Fruit fly (Drosophila melanogaster) whole organism, embryonic: ENCODE measurements around the gene CG34398.

ENCODE experiments used
- CG12299 ChIP-seq: fragments of 200-800 bp; sonication (Bioruptor generic); optimal IDR thresholded peaks from 2 replicates; lab custom pipeline; 2018; ENCODE audit warnings: missing biosample characterization, mild to moderate bottlenecking, missing genetic modification characterization
- CG12391 ChIP-seq: fragments of 200-800 bp; sonication (Bioruptor generic); optimal IDR thresholded peaks from 3 replicates; lab custom pipeline; 2018; ENCODE audit warnings: missing biosample characterization, mild to moderate bottlenecking, missing genetic modification characterization, moderate library complexity
- CG13775 ChIP-seq: fragments of 200-800 bp; sonication (Bioruptor generic); optimal IDR thresholded peaks from 3 replicates; lab custom pipeline; 2017; ENCODE audit warnings: missing biosample characterization, mild to moderate bottlenecking, missing genetic modification characterization
- CG14050 ChIP-seq: fragments of 200-800 bp; sonication (Bioruptor generic); IDR thresholded peaks from 3 replicates; pipeline ENCODE4 v1.3.6; 2022; ENCODE audit warnings: missing biosample characterization, missing genetic modification characterization
- CG14710 ChIP-seq: fragments of 200-800 bp; sonication (Bioruptor generic); optimal IDR thresholded peaks from 3 replicates; lab custom pipeline; 2019; ENCODE audit warnings: missing biosample characterization, mild to moderate bottlenecking, missing genetic modification characterization, moderate library complexity
- CG14860 ChIP-seq: fragments of 200-800 bp; sonication (Bioruptor generic); IDR thresholded peaks from 3 replicates; pipeline ENCODE4 v1.3.6; 2022; ENCODE audit warnings: missing biosample characterization, missing genetic modification characterization; ENCODE audit not compliant: partially characterized antibody
- CG17359 ChIP-seq: fragments of 200-800 bp; sonication (Bioruptor generic); optimal IDR thresholded peaks from 3 replicates; lab custom pipeline; 2018; ENCODE audit warnings: missing biosample characterization, mild to moderate bottlenecking, missing genetic modification characterization, moderate library complexity
- CG17612 ChIP-seq: fragments of 200-800 bp; sonication (Bioruptor generic); IDR thresholded peaks from 2 replicates; pipeline ENCODE4 v1.3.6; 2022; ENCODE audit warnings: missing biosample characterization, missing genetic modification characterization
- CG18764 ChIP-seq: fragments of 200-800 bp; sonication (Bioruptor generic); optimal IDR thresholded peaks from 3 replicates; lab custom pipeline; 2016; ENCODE audit warnings: missing biosample characterization, missing genetic modification characterization
- CG2875 ChIP-seq: fragments of 200-800 bp; sonication (Bioruptor generic); optimal IDR thresholded peaks from 2 replicates; lab custom pipeline; 2017; ENCODE audit warnings: missing biosample characterization, mild to moderate bottlenecking, missing genetic modification characterization, missing genetic modification reagents
- CG3995 ChIP-seq: fragments of 200-800 bp; sonication (Bioruptor generic); optimal IDR thresholded peaks from 3 replicates; lab custom pipeline; 2016; ENCODE audit warnings: missing biosample characterization, missing genetic modification characterization
- CG4328 ChIP-seq: fragments of 200-800 bp; sonication (Bioruptor generic); optimal IDR thresholded peaks from 3 replicates; lab custom pipeline; 2017; ENCODE audit warnings: missing biosample characterization, missing genetic modification reagents, missing genetic modification characterization
- CG4730 ChIP-seq: fragments of 200-800 bp; sonication (Bioruptor generic); IDR thresholded peaks from 2 replicates; pipeline ENCODE4 v1.3.6; 2022; ENCODE audit warnings: missing biosample characterization, missing genetic modification characterization
- CG5180 ChIP-seq: fragments of 200-800 bp; sonication (Bioruptor generic); optimal IDR thresholded peaks from 3 replicates; lab custom pipeline; 2017; ENCODE audit warnings: missing biosample characterization, missing genetic modification characterization, mild to moderate bottlenecking, moderate library complexity, missing genetic modification reagents
- CG7357 ChIP-seq: fragments of 200-800 bp; sonication (Bioruptor generic); IDR thresholded peaks from 3 replicates; pipeline ENCODE4 v1.3.6; 2022; ENCODE audit warnings: missing biosample characterization, missing genetic modification characterization
- CG7928 ChIP-seq: fragments of 200-800 bp; sonication (Bioruptor generic); optimal IDR thresholded peaks from 2 replicates; lab custom pipeline; 2017; ENCODE audit warnings: missing biosample characterization, mild to moderate bottlenecking, missing genetic modification characterization
- CG8281 ChIP-seq: fragments of 200-800 bp; sonication (Bioruptor generic); optimal IDR thresholded peaks from 2 replicates; lab custom pipeline; 2018; ENCODE audit warnings: missing biosample characterization, mild to moderate bottlenecking, missing genetic modification characterization, moderate library complexity
- CG8359 ChIP-seq: fragments of 200-800 bp; sonication (Bioruptor generic); optimal IDR thresholded peaks from 2 replicates; lab custom pipeline; 2017; ENCODE audit warnings: missing biosample characterization, mild to moderate bottlenecking, missing genetic modification characterization, borderline replicate concordance
- CG9215 ChIP-seq: fragments of 200-800 bp; sonication (Bioruptor generic); IDR thresholded peaks from 2 replicates; pipeline ENCODE4 v1.3.6; 2022; ENCODE audit warnings: missing biosample characterization, missing genetic modification characterization
- Dip2 ChIP-seq: fragments of 200-800 bp; sonication (Bioruptor generic); IDR thresholded peaks from 2 replicates; pipeline ENCODE4 v1.3.6; 2022; ENCODE audit warnings: missing biosample characterization, missing genetic modification characterization
- Dp ChIP-seq: fragments of 200-800 bp; sonication (Bioruptor generic); optimal IDR thresholded peaks from 2 replicates; lab custom pipeline; 2018; ENCODE audit warnings: missing biosample characterization, mild to moderate bottlenecking, missing genetic modification characterization, moderate library complexity
- Fer2 ChIP-seq: fragments of 200-800 bp; sonication (Bioruptor generic); optimal IDR thresholded peaks from 2 replicates; lab custom pipeline; 2018; ENCODE audit warnings: missing biosample characterization, mild to moderate bottlenecking, missing genetic modification characterization, moderate library complexity
- Hmx ChIP-seq: fragments of 200-800 bp; sonication (Bioruptor generic); optimal IDR thresholded peaks from 2 replicates; lab custom pipeline; 2016; ENCODE audit warnings: missing biosample characterization, missing genetic modification characterization
- MTF-1 ChIP-seq: fragments of 200-800 bp; sonication (Bioruptor generic); optimal IDR thresholded peaks from 2 replicates; lab custom pipeline; 2018; ENCODE audit warnings: missing biosample characterization, mild to moderate bottlenecking, missing genetic modification characterization, borderline replicate concordance
- NFAT ChIP-seq: fragments of 200-800 bp; sonication (Bioruptor generic); IDR thresholded peaks from 2 replicates; pipeline ENCODE4 v1.3.6; 2022; ENCODE audit warnings: missing biosample characterization, missing genetic modification characterization
- NK7.1 ChIP-seq: fragments of 200-800 bp; sonication (Bioruptor generic); optimal IDR thresholded peaks from 3 replicates; lab custom pipeline; 2016; ENCODE audit warnings: missing biosample characterization, missing genetic modification characterization
- PHDP ChIP-seq: fragments of 200-800 bp; sonication (Bioruptor generic); optimal IDR thresholded peaks from 3 replicates; lab custom pipeline; 2018; ENCODE audit warnings: missing biosample characterization, mild to moderate bottlenecking, missing genetic modification characterization, moderate library complexity
- Ptx1 ChIP-seq: fragments of 200-800 bp; sonication (Bioruptor generic); IDR thresholded peaks from 2 replicates; pipeline ENCODE4 v1.3.6; 2022; ENCODE audit warnings: missing biosample characterization, missing genetic modification characterization
- Sox102F ChIP-seq: fragments of 200-800 bp; sonication (Bioruptor generic); optimal IDR thresholded peaks from 2 replicates; lab custom pipeline; 2018; ENCODE audit warnings: missing biosample characterization, mild to moderate bottlenecking, missing genetic modification characterization, moderate library complexity
- Ssrp ChIP-seq: fragments of 200-800 bp; sonication (Bioruptor generic); optimal IDR thresholded peaks from 2 replicates; lab custom pipeline; 2018; ENCODE audit warnings: missing biosample characterization, mild to moderate bottlenecking, missing genetic modification characterization, moderate library complexity
- Vsx1 ChIP-seq: fragments of 200-800 bp; sonication (Bioruptor generic); optimal IDR thresholded peaks from 2 replicates; lab custom pipeline; 2017; ENCODE audit warnings: missing biosample characterization, mild to moderate bottlenecking, missing genetic modification characterization, missing genetic modification reagents
- amos ChIP-seq: fragments of 200-800 bp; sonication (Bioruptor generic); IDR thresholded peaks from 2 replicates; pipeline ENCODE4 v1.3.6; 2022; ENCODE audit warnings: missing biosample characterization, missing genetic modification characterization; ENCODE audit not compliant: partially characterized antibody
- aop ChIP-seq: fragments of 200-800 bp; sonication (Bioruptor generic); IDR thresholded peaks from 2 replicates; pipeline ENCODE4 v1.3.6; 2022; ENCODE audit warnings: missing biosample characterization, missing genetic modification characterization
- bowl ChIP-seq: fragments of 200-800 bp; sonication (Bioruptor generic); IDR thresholded peaks from 2 replicates; pipeline ENCODE4 v1.3.6; 2022; ENCODE audit warnings: missing biosample characterization, missing genetic modification characterization
- cas ChIP-seq: fragments of 200-800 bp; sonication (Bioruptor generic); IDR thresholded peaks from 2 replicates; pipeline ENCODE4 v1.3.6; 2022; ENCODE audit warnings: missing biosample characterization, missing genetic modification characterization
- cg ChIP-seq: fragments of 200-800 bp; sonication (Bioruptor generic); optimal IDR thresholded peaks from 3 replicates; lab custom pipeline; 2019; ENCODE audit warnings: missing biosample characterization, mild to moderate bottlenecking, missing genetic modification characterization, moderate library complexity
- dysf ChIP-seq: fragments of 200-800 bp; sonication (Bioruptor generic); IDR thresholded peaks from 3 replicates; pipeline ENCODE4 v1.3.6; 2022; ENCODE audit warnings: missing biosample characterization, missing genetic modification characterization
- en ChIP-seq: fragments of 200-800 bp; sonication (Bioruptor generic); optimal IDR thresholded peaks from 2 replicates; lab custom pipeline; 2016; ENCODE audit warnings: missing biosample characterization, missing genetic modification characterization
- gce ChIP-seq: fragments of 200-800 bp; sonication (Bioruptor generic); IDR thresholded peaks from 3 replicates; pipeline ENCODE4 v1.3.6; 2022; ENCODE audit warnings: missing biosample characterization, missing genetic modification characterization
- gfzf ChIP-seq: fragments of 200-800 bp; sonication (Bioruptor generic); optimal IDR thresholded peaks from 2 replicates; lab custom pipeline; 2016; ENCODE audit warnings: missing biosample characterization, mild to moderate bottlenecking, missing genetic modification characterization, moderate library complexity
- ham ChIP-seq: fragments of 200-800 bp; sonication (Bioruptor generic); IDR thresholded peaks from 2 replicates; pipeline ENCODE4 v1.3.6; 2022; ENCODE audit warnings: missing biosample characterization, missing genetic modification characterization
- phol ChIP-seq: fragments of 200-800 bp; sonication (Bioruptor generic); optimal IDR thresholded peaks from 3 replicates; lab custom pipeline; 2018; ENCODE audit warnings: missing biosample characterization, mild to moderate bottlenecking, missing genetic modification characterization, moderate library complexity
- sc ChIP-seq, 3 experiments: fragments of >200 bp in 2 of 3; fragments of 200-800 bp in 1 of 3; sonication (Bioruptor generic) in 1 of 3; optimal IDR thresholded peaks; 2 replicates in 2 of 3; 3 replicates in 1 of 3; lab custom pipeline; 2017; ENCODE audit warnings: mild to moderate bottlenecking in 1 of 3, missing biosample characterization in 1 of 3, missing genetic modification characterization in 1 of 3, missing genetic modification reagents in 1 of 3
- schlank ChIP-seq: fragments of 200-800 bp; sonication (Bioruptor generic); optimal IDR thresholded peaks from 2 replicates; lab custom pipeline; 2018; ENCODE audit warnings: missing biosample characterization, mild to moderate bottlenecking, missing genetic modification characterization
- sd ChIP-seq: fragments of 200-800 bp; sonication (Bioruptor generic); optimal IDR thresholded peaks from 3 replicates; lab custom pipeline; 2018; ENCODE audit warnings: missing biosample characterization, mild to moderate bottlenecking, missing genetic modification characterization, moderate library complexity
- sob ChIP-seq: fragments of 200-800 bp; sonication (Bioruptor generic); IDR thresholded peaks from 2 replicates; pipeline ENCODE4 v1.3.6; 2022; ENCODE audit warnings: missing biosample characterization, missing genetic modification characterization
- unc-4 ChIP-seq: fragments of 200-800 bp; sonication (Bioruptor generic); IDR thresholded peaks from 2 replicates; pipeline ENCODE4 v1.3.6; 2022; ENCODE audit warnings: missing biosample characterization, missing genetic modification characterization; ENCODE audit not compliant: partially characterized antibody
- wor ChIP-seq: fragments of 200-800 bp; sonication (Bioruptor generic); IDR thresholded peaks from 2 replicates; pipeline ENCODE4 v1.3.6; 2022; ENCODE audit warnings: missing biosample characterization, missing genetic modification characterization
- zen2 ChIP-seq: fragments of 200-800 bp; sonication (Bioruptor generic); IDR thresholded peaks from 3 replicates; pipeline ENCODE4 v1.3.6; 2022; ENCODE audit warnings: missing biosample characterization, missing genetic modification characterization; ENCODE audit not compliant: partially characterized antibody

The CG34398 gene

DNA sequence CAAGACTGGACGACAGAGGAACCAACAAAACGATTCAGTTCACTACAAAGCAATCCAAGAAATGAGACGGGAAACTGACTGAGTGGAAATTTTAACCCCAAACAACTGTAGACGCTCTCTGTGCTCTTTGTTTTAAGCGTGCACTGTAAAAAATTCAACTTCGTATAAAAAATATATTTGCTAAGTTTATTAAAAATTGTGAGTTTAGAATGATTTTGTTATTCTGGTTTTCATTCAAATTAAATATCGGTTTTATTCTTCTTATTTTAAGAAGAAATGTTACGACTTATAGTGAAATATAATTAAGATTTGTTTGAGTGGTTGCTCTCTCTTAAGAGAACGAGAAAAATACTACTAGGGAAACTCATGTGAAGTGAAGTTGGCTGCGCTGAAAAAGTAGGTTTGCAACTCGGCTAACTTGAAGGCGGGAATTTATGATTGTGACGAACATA, 59.5 kb downstream of the CG34398 start (continued):
- TF ChIP-seq MTF-1 (GFP tag; lab: Kevin White, UChicago) (peak; percentile 80), Dp (GFP tag; lab: Kevin White, UChicago) (peak; percentile 94), CG9215 (GFP tag; lab: Robert Waterston, UW) (peak; percentile 92), CG4328 (peak; percentile 66), Dip2 (GFP tag; lab: Robert Waterston, UW) (0 out of 2 replicates have a peak, but pooled peaks have one; percentile 22), bowl (GFP tag; lab: Robert Waterston, UW) (peak; percentile 97), cg (GFP tag; lab: Kevin White, UChicago) (no peak), gfzf (GFP tag; lab: Kevin White, UChicago) (peak; percentile 33), Ssrp (tag; lab: Kevin White, UChicago) (peak; percentile 97), CG7357 (GFP tag; lab: Robert Waterston, UW) (peak; percentile 93), Sox102F (peak; percentile 99), en (GFP tag; lab: Kevin White, UChicago) (peak; percentile 74), Ptx1 (peak; percentile 99), CG14710 (tag; lab: Kevin White, UChicago) (peak; percentile 94), CG12391 (tag; lab: Kevin White, UChicago) (peak; percentile 98), ham (peak; percentile 89), Vsx1 (GFP tag; lab: Kevin White, UChicago) (peak; percentile 83), CG12299 (tag; lab: Kevin White, UChicago) (peak; percentile 93), CG18764 (GFP tag; lab: Kevin White, UChicago) (peak; percentile 88), Hmx (GFP tag; lab: Kevin White, UChicago) (peak; percentile 81), schlank (tag; lab: Kevin White, UChicago) (peak; percentile 75), CG7928 (GFP tag; lab: Kevin White, UChicago) (peak; percentile 41), dysf (GFP tag; lab: Robert Waterston, UW) (peak; percentile 98), NK7.1 (GFP tag; lab: Kevin White, UChicago) (peak; percentile 87), zen2 (GFP tag; lab: Robert Waterston, UW) (no peak), CG8359 (GFP tag; lab: Kevin White, UChicago) (peak; percentile 68), CG14860 (GFP tag; lab: Robert Waterston, UW) (no peak), aop (GFP tag; lab: Robert Waterston, UW) (peak; percentile 79), CG17359 (tag; lab: Kevin White, UChicago) (peak; percentile 93), sob (GFP tag; lab: Robert Waterston, UW) (peak; percentile 98), wor (GFP tag; lab: Robert Waterston, UW) (peak; percentile 95), CG14050 (GFP tag; lab: Robert Waterston, UW) (peak; percentile 97), sc (optimal IDR thresholded peaks at IDR 0.05; lab: Kevin White, UChicago) (no peak), sc (GFP tag; optimal IDR thresholded peaks at IDR 0.05; lab: Kevin White, UChicago) (peak; percentile 88), cas (GFP tag; lab: Robert Waterston, UW) (peak; percentile 93), amos (GFP tag; lab: Robert Waterston, UW) (peak; percentile 32; the same call in 1 of the 2 replicates), gce (GFP tag; lab: Robert Waterston, UW) (peak; percentile 96), NFAT (GFP tag; lab: Robert Waterston, UW) (peak; percentile 90), CG3995 (peak; percentile 41), CG2875 (GFP tag; lab: Kevin White, UChicago) (peak; percentile 89), Fer2 (tag; lab: Kevin White, UChicago) (peak; percentile 68), CG5180 (peak; percentile 69), CG13775 (GFP tag; lab: Kevin White, UChicago) (peak; percentile 93), CG17612 (GFP tag; lab: Robert Waterston, UW) (peak; percentile 94), phol (tag; lab: Kevin White, UChicago) (peak; percentile 93), CG4730 (GFP tag; lab: Robert Waterston, UW) (peak; percentile 97), unc-4 (GFP tag; lab: Robert Waterston, UW) (no peak; the same call in 1 of the 2 replicates), PHDP (peak; percentile 95), CG8281 (peak; percentile 66), sd (tag; lab: Kevin White, UChicago) (peak; percentile 76)
